Fruit fly (Drosophila melanogaster): ENCODE measurements around the gene Inx5.

- TF ChIP-seq usp (GFP tag; optimal IDR thresholded peaks at IDR 0.05): no peak
- no peak for TF ChIP-seq pan (optimal IDR thresholded peaks at IDR 0.05)
- no peak for TF ChIP-seq psq (optimal IDR thresholded peaks at IDR 0.05)
- TF ChIP-seq CG8478 (optimal IDR thresholded peaks at IDR 0.05): no peak
Observed at dm6 chrX:19172955-19173354, 2.3 kb upstream of the Inx5 start.

All from whole organism.